Fruit fly (Drosophila melanogaster) whole organism, pupa: ENCODE measurements around the gene AP-1gamma.

ENCODE experiments used
- CG15710 ChIP-seq: fragments of 200-800 bp; sonication (Bioruptor generic); optimal IDR thresholded peaks from 2 replicates; lab custom pipeline; 2018; ENCODE audit warnings: missing biosample characterization, mild to moderate bottlenecking, missing genetic modification characterization, moderate library complexity
- CG34367 ChIP-seq: fragments of 200-800 bp; sonication (Bioruptor generic); optimal IDR thresholded peaks from 2 replicates; lab custom pipeline; 2018; ENCODE audit warnings: missing biosample characterization, mild to moderate bottlenecking, missing genetic modification characterization
- CG8159 ChIP-seq: fragments of 200-800 bp; sonication (Bioruptor generic); optimal IDR thresholded peaks from 3 replicates; lab custom pipeline; 2018; ENCODE audit warnings: missing biosample characterization, mild to moderate bottlenecking, missing genetic modification characterization, moderate library complexity
- CG8301 ChIP-seq: fragments of 200-800 bp; sonication (Bioruptor generic); optimal IDR thresholded peaks from 2 replicates; lab custom pipeline; 2018; ENCODE audit warnings: missing biosample characterization, mild to moderate bottlenecking, missing genetic modification characterization
- CG9948 ChIP-seq: fragments of 200-800 bp; sonication (Bioruptor generic); optimal IDR thresholded peaks from 2 replicates; lab custom pipeline; 2018; ENCODE audit warnings: missing biosample characterization, mild to moderate bottlenecking, missing genetic modification characterization, moderate library complexity
- EcR ChIP-seq: fragments of 200-800 bp; sonication (Bioruptor generic); optimal IDR thresholded peaks from 3 replicates; lab custom pipeline; 2019; ENCODE audit warnings: missing biosample characterization, missing genetic modification characterization, mild to moderate bottlenecking, moderate library complexity, missing genetic modification reagents
- Pif1A ChIP-seq: fragments of 200-800 bp; sonication (Bioruptor generic); optimal IDR thresholded peaks from 3 replicates; lab custom pipeline; 2016; ENCODE audit warnings: missing biosample characterization, missing genetic modification characterization
- Pif1B ChIP-seq: fragments of 200-800 bp; sonication (Bioruptor generic); optimal IDR thresholded peaks from 3 replicates; lab custom pipeline; 2016; ENCODE audit warnings: missing biosample characterization, missing genetic modification characterization
- Snoo ChIP-seq: fragments of 200-800 bp; sonication (Bioruptor generic); optimal IDR thresholded peaks from 3 replicates; lab custom pipeline; 2017; ENCODE audit warnings: missing biosample characterization, mild to moderate bottlenecking, missing genetic modification characterization, inconsistent platforms
- gl ChIP-seq: fragments of 200-800 bp; sonication (Bioruptor generic); optimal IDR thresholded peaks from 2 replicates; lab custom pipeline; 2018; ENCODE audit warnings: missing biosample characterization, mild to moderate bottlenecking, missing genetic modification characterization

DNA sequence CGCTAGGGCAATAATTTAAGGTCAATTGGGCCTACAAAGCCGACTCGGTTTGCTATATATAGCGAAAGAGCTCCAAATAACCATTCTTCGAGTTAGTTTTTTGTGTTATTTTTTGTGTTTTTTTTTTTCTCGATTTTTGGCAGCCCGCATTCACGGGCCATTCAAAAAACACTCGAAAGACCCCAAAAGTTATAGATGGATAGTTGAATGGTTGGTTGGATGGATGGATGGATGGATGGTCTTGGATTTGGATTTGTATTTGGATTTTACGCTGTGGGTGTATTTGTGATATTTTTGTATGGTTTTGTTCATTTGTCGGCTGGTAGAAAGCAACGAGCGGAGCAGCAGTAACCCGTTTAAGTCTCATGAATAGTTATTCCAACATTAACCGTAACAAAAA lies 44.5 kb upstream of the AP-1gamma start:
- TF ChIP-seq CG34367 (no peak), EcR (GFP tag; lab: Kevin White, UChicago) (no peak), Pif1A (GFP tag; lab: Kevin White, UChicago) (no peak), CG15710 (tag; lab: Kevin White, UChicago) (no peak), CG9948 (tag; lab: Kevin White, UChicago) (no peak), Snoo (tag; lab: Kevin White, UChicago) (no peak), gl (tag; lab: Kevin White, UChicago) (no peak), Pif1B (GFP tag; lab: Kevin White, UChicago) (no peak), CG8159 (no peak), CG8301 (tag; lab: Kevin White, UChicago) (no peak)
